Fruit fly (Drosophila melanogaster): ENCODE data around the gene CG31523.

- TF ChIP-seq Fer1 (GFP tag; optimal IDR thresholded peaks at IDR 0.05) (no peak), CG3407 (GFP tag; optimal IDR thresholded peaks at IDR 0.05) (no peak), luna (GFP tag; optimal IDR thresholded peaks at IDR 0.05) (no peak), Scr (GFP tag; IDR thresholded peaks at IDR 0.05; ENCODE audit: partially characterized antibody) (no peak), CG1647 (GFP tag; optimal IDR thresholded peaks at IDR 0.05) (no peak)
Observed at dm6 chr3R:4416138-4416537, 62.9 kb downstream of the CG31523 start, which contains the start of gene CG31528.
